Fruit fly (Drosophila melanogaster) whole organism, prepupa: ENCODE data around the gene Cyp4d21.

Experiments used
- Blimp-1 ChIP-seq: fragments of 200-800 bp; sonication (Bioruptor generic); optimal IDR thresholded peaks from 3 replicates; lab custom pipeline; 2017; ENCODE audit warnings: missing biosample characterization, missing genetic modification characterization, mild to moderate bottlenecking, moderate library complexity, missing genetic modification reagents
- CG10631 ChIP-seq: fragments of 200-800 bp; sonication (Bioruptor generic); optimal IDR thresholded peaks from 2 replicates; lab custom pipeline; 2016; ENCODE audit warnings: missing biosample characterization, missing genetic modification characterization
- CG10669 ChIP-seq: fragments of 200-800 bp; sonication (Bioruptor generic); optimal IDR thresholded peaks from 3 replicates; lab custom pipeline; 2018; ENCODE audit warnings: missing biosample characterization, mild to moderate bottlenecking, missing genetic modification characterization, moderate library complexity
- CG11294 ChIP-seq: fragments of 200-800 bp; sonication (Bioruptor generic); IDR thresholded peaks from 2 replicates; pipeline ENCODE4 v1.3.6; 2022; ENCODE audit warnings: missing biosample characterization, missing genetic modification characterization
- CG11902 ChIP-seq: fragments of 200-800 bp; sonication (Bioruptor generic); optimal IDR thresholded peaks from 3 replicates; lab custom pipeline; 2016; ENCODE audit warnings: missing biosample characterization, missing genetic modification characterization
- CG15336 ChIP-seq: fragments of 200-800 bp; sonication (Bioruptor generic); IDR thresholded peaks from 2 replicates; pipeline ENCODE4 v1.3.6; 2022; ENCODE audit warnings: missing biosample characterization, missing genetic modification characterization
- CG1621 ChIP-seq: fragments of 200-800 bp; sonication (Bioruptor generic); optimal IDR thresholded peaks from 3 replicates; lab custom pipeline; 2018; ENCODE audit warnings: missing biosample characterization, mild to moderate bottlenecking, missing genetic modification characterization
- CG3032 ChIP-seq: fragments of 200-800 bp; optimal IDR thresholded peaks from 2 replicates; lab custom pipeline; 2019; ENCODE audit warnings: missing biosample characterization, mild to moderate bottlenecking, missing genetic modification characterization, moderate library complexity
- CG31627 ChIP-seq: fragments of 200-800 bp; sonication (Bioruptor generic); optimal IDR thresholded peaks from 3 replicates; lab custom pipeline; 2016; ENCODE audit warnings: missing biosample characterization, missing genetic modification characterization
- CG32006 ChIP-seq: fragments of 200-800 bp; sonication (Bioruptor generic); optimal IDR thresholded peaks from 3 replicates; lab custom pipeline; 2017; ENCODE audit warnings: missing biosample characterization, mild to moderate bottlenecking, missing genetic modification characterization
- CG34406 ChIP-seq: fragments of 200-800 bp; sonication (Bioruptor generic); optimal IDR thresholded peaks from 3 replicates; lab custom pipeline; 2016; ENCODE audit warnings: missing biosample characterization, missing genetic modification characterization
- CG3919 ChIP-seq: fragments of 200-800 bp; sonication (Bioruptor generic); optimal IDR thresholded peaks from 3 replicates; lab custom pipeline; 2016; ENCODE audit warnings: missing biosample characterization, missing genetic modification characterization
- CG4318 ChIP-seq: fragments of 200-800 bp; sonication (Bioruptor generic); optimal IDR thresholded peaks from 3 replicates; lab custom pipeline; 2017; ENCODE audit warnings: missing biosample characterization, mild to moderate bottlenecking, missing genetic modification characterization
- CG6163 ChIP-seq: fragments of 200-800 bp; sonication (Bioruptor generic); IDR thresholded peaks from 3 replicates; pipeline ENCODE4 v1.3.6; 2022; ENCODE audit warnings: missing biosample characterization, missing genetic modification characterization
- CG6276 ChIP-seq: fragments of 200-800 bp; sonication (Bioruptor generic); optimal IDR thresholded peaks from 2 replicates; lab custom pipeline; 2017; ENCODE audit warnings: missing biosample characterization, mild to moderate bottlenecking, missing genetic modification characterization
- CG6792 ChIP-seq: fragments of 200-800 bp; sonication (Bioruptor generic); optimal IDR thresholded peaks from 3 replicates; lab custom pipeline; 2016; ENCODE audit warnings: missing biosample characterization, missing genetic modification characterization
- CG6808 ChIP-seq: fragments of 200-800 bp; sonication (Bioruptor generic); optimal IDR thresholded peaks from 3 replicates; lab custom pipeline; 2017; ENCODE audit warnings: missing biosample characterization, missing genetic modification characterization, mild to moderate bottlenecking, moderate library complexity, missing genetic modification reagents
- CG6854 ChIP-seq: fragments of 200-800 bp; sonication (Bioruptor generic); optimal IDR thresholded peaks from 2 replicates; lab custom pipeline; 2017; ENCODE audit warnings: missing biosample characterization, mild to moderate bottlenecking, missing genetic modification characterization
- CG7368 ChIP-seq: fragments of 200-800 bp; sonication (Bioruptor generic); optimal IDR thresholded peaks from 3 replicates; lab custom pipeline; 2016; ENCODE audit warnings: missing biosample characterization, missing genetic modification characterization
- CG8119 ChIP-seq: fragments of 200-800 bp; sonication (Bioruptor generic); IDR thresholded peaks from 3 replicates; pipeline ENCODE4 v1.3.6; 2022; ENCODE audit warnings: missing biosample characterization, missing genetic modification characterization
- CG8319 ChIP-seq: fragments of 200-800 bp; sonication (Bioruptor generic); optimal IDR thresholded peaks from 3 replicates; lab custom pipeline; 2016; ENCODE audit warnings: missing biosample characterization, missing genetic modification characterization
- CG8632 ChIP-seq: fragments of 200-800 bp; sonication (Bioruptor generic); optimal IDR thresholded peaks from 3 replicates; lab custom pipeline; 2016; ENCODE audit warnings: missing biosample characterization, missing genetic modification characterization
- CG9139 ChIP-seq: fragments of 200-800 bp; sonication (Bioruptor generic); optimal IDR thresholded peaks from 3 replicates; lab custom pipeline; 2017; ENCODE audit warnings: missing biosample characterization, mild to moderate bottlenecking, missing genetic modification characterization
- Eip78C ChIP-seq: fragments of 200-800 bp; sonication (Bioruptor generic); peaks from one replicate; lab custom pipeline; 2016; ENCODE audit warnings: missing biosample characterization, missing genetic modification characterization
- Eip93F ChIP-seq: fragments of 200-800 bp; sonication (Bioruptor generic); optimal IDR thresholded peaks from 2 replicates; lab custom pipeline; 2016; ENCODE audit warnings: missing biosample characterization, mild to moderate bottlenecking, missing genetic modification characterization
- Ets21C ChIP-seq: fragments of 200-800 bp; sonication (Bioruptor generic); optimal IDR thresholded peaks from 3 replicates; lab custom pipeline; 2016; ENCODE audit warnings: missing biosample characterization, missing genetic modification characterization
- Ets96B ChIP-seq: fragments of 200-800 bp; optimal IDR thresholded peaks from 2 replicates; lab custom pipeline; 2019; ENCODE audit warnings: missing biosample characterization, mild to moderate bottlenecking, missing genetic modification characterization, moderate library complexity
- Gug ChIP-seq: fragments of 200-800 bp; sonication (Bioruptor generic); IDR thresholded peaks from 2 replicates; pipeline ENCODE4 v1.3.6; 2022; ENCODE audit warnings: missing biosample characterization, missing genetic modification characterization
- Hr38 ChIP-seq: sonication (Bioruptor generic); optimal IDR thresholded peaks from 2 replicates; lab custom pipeline; 2016; ENCODE audit warnings: missing biosample characterization, missing genetic modification characterization
- Hr4 ChIP-seq: fragments of 200-800 bp; sonication (Bioruptor generic); optimal IDR thresholded peaks from 3 replicates; lab custom pipeline; 2016; ENCODE audit warnings: missing biosample characterization, missing genetic modification characterization
- Lpt ChIP-seq: fragments of 200-800 bp; sonication (Bioruptor generic); optimal IDR thresholded peaks from 3 replicates; lab custom pipeline; 2016; ENCODE audit warnings: missing biosample characterization, missing genetic modification characterization
- Met ChIP-seq: fragments of 200-800 bp; sonication (Bioruptor generic); optimal IDR thresholded peaks from 3 replicates; lab custom pipeline; 2016; ENCODE audit warnings: missing biosample characterization, missing genetic modification characterization
- OdsH ChIP-seq: fragments of 200-800 bp; sonication (Bioruptor generic); optimal IDR thresholded peaks from 3 replicates; lab custom pipeline; 2016; ENCODE audit warnings: missing biosample characterization, missing genetic modification characterization
- Smox ChIP-seq: fragments of 200-800 bp; sonication (Bioruptor generic); optimal IDR thresholded peaks from 3 replicates; lab custom pipeline; 2016; ENCODE audit warnings: missing biosample characterization, missing genetic modification characterization
- Sox102F ChIP-seq: fragments of 200-800 bp; sonication (Bioruptor generic); optimal IDR thresholded peaks from 2 replicates; lab custom pipeline; 2016; ENCODE audit warnings: missing biosample characterization, mild to moderate bottlenecking, missing genetic modification characterization
- Sox14 ChIP-seq: fragments of 200-800 bp; sonication (Bioruptor generic); optimal IDR thresholded peaks from 3 replicates; lab custom pipeline; 2016; ENCODE audit warnings: missing biosample characterization, missing genetic modification characterization
- Sox15 ChIP-seq: fragments of 200-800 bp; sonication (Bioruptor generic); optimal IDR thresholded peaks from 3 replicates; lab custom pipeline; 2016; ENCODE audit warnings: missing biosample characterization, missing genetic modification characterization
- achi ChIP-seq: fragments of 200-800 bp; sonication (Bioruptor generic); optimal IDR thresholded peaks from 3 replicates; lab custom pipeline; 2016; ENCODE audit warnings: missing biosample characterization, missing genetic modification characterization
- acj6 ChIP-seq: fragments of 200-800 bp; sonication (Bioruptor generic); optimal IDR thresholded peaks from 3 replicates; lab custom pipeline; 2016; ENCODE audit warnings: missing biosample characterization, missing genetic modification characterization
- cyc ChIP-seq: fragments of 200-800 bp; sonication (Bioruptor generic); optimal IDR thresholded peaks from 3 replicates; lab custom pipeline; 2016; ENCODE audit warnings: missing biosample characterization, missing genetic modification characterization
- dac ChIP-seq: fragments of 200-800 bp; sonication (Bioruptor generic); optimal IDR thresholded peaks from 2 replicates; lab custom pipeline; 2017; ENCODE audit warnings: missing biosample characterization, mild to moderate bottlenecking, missing genetic modification characterization
- dsx ChIP-seq: fragments of 200-800 bp; optimal IDR thresholded peaks from 3 replicates; lab custom pipeline; 2019; ENCODE audit warnings: missing biosample characterization, mild to moderate bottlenecking, missing genetic modification characterization, moderate library complexity; ENCODE audit not compliant: poor library complexity, severe bottlenecking
- eg ChIP-seq: fragments of 200-800 bp; sonication (Bioruptor generic); IDR thresholded peaks from 3 replicates; pipeline ENCODE4 v1.3.6; 2022; ENCODE audit warnings: missing biosample characterization, missing genetic modification characterization
- esn ChIP-seq: fragments of 200-800 bp; sonication (Bioruptor generic); optimal IDR thresholded peaks from 2 replicates; lab custom pipeline; 2016; ENCODE audit warnings: missing biosample characterization, mild to moderate bottlenecking, missing genetic modification characterization, moderate library complexity
- fd59A ChIP-seq: fragments of 200-800 bp; sonication (Bioruptor generic); optimal IDR thresholded peaks from 2 replicates; lab custom pipeline; 2017; ENCODE audit warnings: missing biosample characterization, mild to moderate bottlenecking, missing genetic modification characterization, missing genetic modification reagents
- fd85E ChIP-seq: fragments of 200-800 bp; sonication (Bioruptor generic); optimal IDR thresholded peaks from 3 replicates; lab custom pipeline; 2016; ENCODE audit warnings: missing biosample characterization, missing genetic modification characterization
- fkh ChIP-seq: fragments of 200-800 bp; sonication (Bioruptor generic); optimal IDR thresholded peaks from 3 replicates; lab custom pipeline; 2017; ENCODE audit warnings: missing biosample characterization, mild to moderate bottlenecking, missing genetic modification characterization, moderate library complexity
- lz ChIP-seq: fragments of 200-800 bp; sonication (Bioruptor generic); optimal IDR thresholded peaks from 3 replicates; lab custom pipeline; 2016; ENCODE audit warnings: missing biosample characterization, missing genetic modification characterization
- net ChIP-seq: fragments of 200-800 bp; sonication (Bioruptor generic); optimal IDR thresholded peaks from 3 replicates; lab custom pipeline; 2016; ENCODE audit warnings: missing biosample characterization, missing genetic modification characterization
- pdm3 ChIP-seq: fragments of 200-800 bp; sonication (Bioruptor generic); optimal IDR thresholded peaks from 3 replicates; lab custom pipeline; 2016; ENCODE audit warnings: missing biosample characterization, missing genetic modification characterization
- salr ChIP-seq, 2 experiments: fragments of 200-800 bp; sonication (Bioruptor generic); optimal IDR thresholded peaks; 3 replicates each; lab custom pipeline; 2016 to 2018; ENCODE audit warnings: missing biosample characterization in 2 of 2, missing genetic modification characterization in 2 of 2, mild to moderate bottlenecking in 1 of 2
- spab ChIP-seq: fragments of 200-800 bp; sonication (Bioruptor generic); optimal IDR thresholded peaks from 2 replicates; lab custom pipeline; 2017; ENCODE audit warnings: missing biosample characterization, mild to moderate bottlenecking, missing genetic modification characterization, missing genetic modification reagents
- topi ChIP-seq: fragments of 200-800 bp; sonication (Bioruptor generic); optimal IDR thresholded peaks from 3 replicates; lab custom pipeline; 2016; ENCODE audit warnings: missing biosample characterization, missing genetic modification characterization

The Cyp4d21 gene

DNA sequence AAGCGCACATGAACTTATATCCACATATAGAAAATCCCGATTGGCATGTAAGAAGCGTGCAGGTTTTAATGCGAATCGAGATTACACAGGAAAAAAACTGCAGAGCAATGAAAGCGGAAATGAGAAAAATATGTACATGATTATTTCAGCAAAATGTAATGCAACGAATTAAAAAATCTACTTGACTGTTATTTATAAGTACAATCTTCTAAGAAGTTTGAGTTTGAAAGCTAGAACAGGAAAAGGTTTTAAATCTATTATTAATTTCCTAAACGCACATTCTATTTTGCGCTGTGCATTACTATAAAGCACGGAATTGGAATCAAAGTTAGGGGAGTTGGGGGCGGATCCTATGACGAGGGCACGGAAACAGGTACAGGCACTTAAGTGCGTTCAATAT, 3.5 kb upstream of the Cyp4d21 start:
- no peak for TF ChIP-seq Hr38 (GFP tag; lab: Kevin White, UChicago)
- TF ChIP-seq lz (GFP tag; lab: Kevin White, UChicago) = peak; percentile 34
- TF ChIP-seq CG4318 (GFP tag; lab: Kevin White, UChicago) = peak; percentile 60
- no peak for TF ChIP-seq CG31627 (GFP tag; lab: Kevin White, UChicago)
- TF ChIP-seq Sox15 (GFP tag; lab: Kevin White, UChicago) = no peak
- TF ChIP-seq Gug (GFP tag; lab: Robert Waterston, UW) = peak; percentile 81
- TF ChIP-seq eg (GFP tag; lab: Robert Waterston, UW) = peak; percentile 80
- peak; percentile 48 for TF ChIP-seq CG7368
- no peak for TF ChIP-seq esn (GFP tag; lab: Kevin White, UChicago)
- peak; percentile 93 for TF ChIP-seq Eip78C (GFP tag; lab: Kevin White, UChicago)
- TF ChIP-seq fkh (GFP tag; lab: Kevin White, UChicago) = no peak
- peak; percentile 78 for TF ChIP-seq CG6163 (GFP tag; lab: Robert Waterston, UW)
- peak; percentile 14 for TF ChIP-seq topi (GFP tag; lab: Kevin White, UChicago)
- TF ChIP-seq CG8119 (GFP tag; lab: Robert Waterston, UW) = peak; percentile 83
- peak; percentile 54 for TF ChIP-seq fd59A (GFP tag; lab: Kevin White, UChicago)
- TF ChIP-seq CG6792 (GFP tag; lab: Kevin White, UChicago) = peak; percentile 47
- TF ChIP-seq achi (GFP tag; lab: Kevin White, UChicago) = peak; percentile 63
- peak; percentile 71 for TF ChIP-seq OdsH
- TF ChIP-seq dac = no peak
- TF ChIP-seq CG11294 (GFP tag; lab: Robert Waterston, UW) = peak; percentile 65; the same call in 1 of the 2 replicates
- no peak for TF ChIP-seq Sox102F (GFP tag; lab: Kevin White, UChicago)
- TF ChIP-seq fd85E (GFP tag; lab: Kevin White, UChicago) = no peak
- TF ChIP-seq CG15336 = peak; percentile 86
- TF ChIP-seq Smox (GFP tag; lab: Kevin White, UChicago) = no peak
- TF ChIP-seq Hr4 = peak; percentile 79
- TF ChIP-seq salr (GFP tag; optimal IDR thresholded peaks at IDR 0.05; lab: Kevin White, UChicago) = peak; percentile 38 to 65
- no peak for TF ChIP-seq Met (GFP tag; lab: Kevin White, UChicago)
- peak; percentile 75 for TF ChIP-seq CG10631 (GFP tag; lab: Kevin White, UChicago)
- TF ChIP-seq CG3919 (GFP tag; lab: Kevin White, UChicago) = peak; percentile 73
- TF ChIP-seq CG10669 (GFP tag; lab: Kevin White, UChicago) = peak; percentile 63
- peak; percentile 73 for TF ChIP-seq Ets96B (tag; lab: Kevin White, UChicago)
- TF ChIP-seq Eip93F (GFP tag; lab: Kevin White, UChicago) = no peak
- TF ChIP-seq cyc (GFP tag; lab: Kevin White, UChicago) = peak; percentile 3
- TF ChIP-seq CG9139 (GFP tag; lab: Kevin White, UChicago) = peak; percentile 17
- TF ChIP-seq Blimp-1 (GFP tag; lab: Kevin White, UChicago) = no peak
- peak; percentile 63 for TF ChIP-seq net (GFP tag; lab: Kevin White, UChicago)
- TF ChIP-seq CG3032 (tag; lab: Kevin White, UChicago) = peak; percentile 73
- peak; percentile 79 for TF ChIP-seq CG32006 (GFP tag; lab: Kevin White, UChicago)
- TF ChIP-seq Sox14 (GFP tag; lab: Kevin White, UChicago) = peak; percentile 57
- no peak for TF ChIP-seq Ets21C
- TF ChIP-seq Lpt (GFP tag; lab: Kevin White, UChicago) = peak; percentile 82
- no peak for TF ChIP-seq CG6854
- TF ChIP-seq CG6808 (GFP tag; lab: Kevin White, UChicago) = peak; percentile 57
- TF ChIP-seq dsx (GFP tag; lab: Kevin White, UChicago) = peak; percentile 66
- TF ChIP-seq spab = peak; percentile 56
- TF ChIP-seq CG8319 (GFP tag; lab: Kevin White, UChicago) = peak; percentile 6
- TF ChIP-seq acj6 (GFP tag; lab: Kevin White, UChicago) = peak; percentile 65
- TF ChIP-seq CG11902 (GFP tag; lab: Kevin White, UChicago) = no peak
- peak; percentile 31 for TF ChIP-seq CG34406 (GFP tag; lab: Kevin White, UChicago)
- TF ChIP-seq CG6276 (GFP tag; lab: Kevin White, UChicago) = peak; percentile 79
- peak; percentile 51 for TF ChIP-seq CG8632 (GFP tag; lab: Kevin White, UChicago)
- peak; percentile 50 for TF ChIP-seq CG1621 (tag; lab: Kevin White, UChicago)
- peak; percentile 76 for TF ChIP-seq pdm3
